Worm (Caenorhabditis elegans) whole organism, early embryonic: Measurements from ENCODE around the gene degl-2.

Experiments used
- B0310.2 ChIP-seq: sonication (generic microtip); optimal IDR thresholded peaks from 2 replicates; lab custom pipeline; 2016; ENCODE audit warnings: mild to moderate bottlenecking, missing genetic modification characterization, missing compliant biosample characterization
- F13C5.2 ChIP-seq: sonication (generic microtip); optimal IDR thresholded peaks from 2 replicates; lab custom pipeline; 2017; ENCODE audit warnings: mild to moderate bottlenecking, missing genetic modification characterization, inconsistent platforms, missing compliant biosample characterization
- aly-1 ChIP-seq: sonication (generic microtip); optimal IDR thresholded peaks from 2 replicates; lab custom pipeline; 2016; ENCODE audit warnings: missing genetic modification characterization, missing compliant biosample characterization
- ama-1 ChIP-seq: fragments of 150-350 bp; optimal IDR thresholded peaks from 2 replicates; lab custom pipeline; 2014
- ceh-13 ChIP-seq: fragments of 200-800 bp; sonication (Bioruptor generic); optimal IDR thresholded peaks from 2 replicates; lab custom pipeline; 2018; ENCODE audit warnings: mild to moderate bottlenecking, missing genetic modification characterization, missing compliant biosample characterization
- ceh-36 ChIP-seq: sonication (generic microtip); optimal IDR thresholded peaks from 2 replicates; lab custom pipeline; 2016; ENCODE audit warnings: missing genetic modification characterization, inconsistent platforms, missing compliant biosample characterization
- ets-7 ChIP-seq: sonication (generic microtip); optimal IDR thresholded peaks from 2 replicates; lab custom pipeline; 2016; ENCODE audit warnings: missing genotype, missing genetic modification characterization, missing compliant biosample characterization
- flt-1 ChIP-seq: fragments of 200-800 bp; sonication (Bioruptor generic); IDR thresholded peaks from 2 replicates; pipeline ENCODE4 v1.3.6; 2022; ENCODE audit warnings: missing genetic modification characterization, missing compliant biosample characterization
- hmbx-1 ChIP-seq: sonication (generic microtip); optimal IDR thresholded peaks from 2 replicates; lab custom pipeline; 2016; ENCODE audit warnings: mild to moderate bottlenecking, missing genetic modification characterization, missing compliant biosample characterization
- hmg-4 ChIP-seq: fragments of 200-800 bp; sonication (Bioruptor generic); optimal IDR thresholded peaks from 2 replicates; lab custom pipeline; 2018; ENCODE audit warnings: mild to moderate bottlenecking, missing genetic modification characterization, missing compliant biosample characterization
- hnd-1 ChIP-seq: sonication (generic microtip); optimal IDR thresholded peaks from 2 replicates; lab custom pipeline; 2016; ENCODE audit warnings: missing genetic modification characterization, missing compliant biosample characterization
- pes-1 ChIP-seq: fragments of 200-800 bp; sonication (Bioruptor generic); IDR thresholded peaks from 2 replicates; pipeline ENCODE4 v1.3.6; 2022; ENCODE audit warnings: missing genetic modification reagents, missing genetic modification characterization, missing compliant biosample characterization
- scrt-1 ChIP-seq: fragments of 200-800 bp; sonication (Bioruptor generic); IDR thresholded peaks from 2 replicates; pipeline ENCODE4 v1.3.6; 2022; ENCODE audit warnings: missing genetic modification characterization, missing compliant biosample characterization
- sea-1 ChIP-seq: fragments of 200-800 bp; sonication (Bioruptor generic); conservative IDR thresholded peaks from 2 replicates; pipeline ENCODE4 v1.3.6; 2022; ENCODE audit warnings: missing genetic modification characterization, missing compliant biosample characterization
- tbx-11 ChIP-seq: fragments of 200-800 bp; sonication (Bioruptor generic); IDR thresholded peaks from 2 replicates; pipeline ENCODE4 v1.3.6; 2022; ENCODE audit warnings: missing genetic modification characterization, missing compliant biosample characterization
- tbx-37 ChIP-seq: fragments of 200-800 bp; sonication (Bioruptor generic); conservative IDR thresholded peaks from 2 replicates; pipeline ENCODE4 v1.3.6; 2022; ENCODE audit warnings: missing genetic modification reagents, missing genetic modification characterization, missing compliant biosample characterization
- tra-4 ChIP-seq: sonication (generic microtip); optimal IDR thresholded peaks from 2 replicates; lab custom pipeline; 2017; ENCODE audit warnings: missing genetic modification characterization, missing compliant biosample characterization

The degl-2 gene

ce11 chrIV:9669969-9670368 is 26.7 kb downstream of the degl-2 start:
- TF ChIP-seq hmg-4 (GFP tag; lab: Kevin White, UChicago) (no peak), scrt-1 (GFP tag; lab: Robert Waterston, UW) (no peak), F13C5.2 (tag; lab: Kevin White, UChicago) (no peak), tbx-11 (no peak), ets-7 (tag; lab: Kevin White, UChicago) (no peak), aly-1 (no peak), sea-1 (no peak), flt-1 (no peak), ceh-36 (no peak)

- TF ChIP-seq tbx-11 (no peak), ets-7 (tag; lab: Kevin White, UChicago) (no peak), ceh-13 (no peak), aly-1 (no peak), ama-1 (lab: Kevin White, UChicago) (no peak), ceh-36 (no peak), tra-4 (tag; lab: Kevin White, UChicago) (no peak), hnd-1 (no peak), hmg-4 (GFP tag; lab: Kevin White, UChicago) (no peak), sea-1 (no peak), pes-1 (no peak)
Measured at ce11 chrIV:9671001-9671652, 27.8 kb downstream of the degl-2 start.

ce11 chrIV:9672434-9672833 is 29.1 kb downstream of the degl-2 start:
- TF ChIP-seq F13C5.2 (tag; lab: Kevin White, UChicago) (no peak), ceh-13 (no peak), aly-1 (no peak), pes-1 (no peak), B0310.2 (tag; lab: Kevin White, UChicago) (no peak), tbx-11 (no peak), hmbx-1 (tag; lab: Kevin White, UChicago) (no peak), tra-4 (tag; lab: Kevin White, UChicago) (no peak), sea-1 (no peak), ets-7 (tag; lab: Kevin White, UChicago) (no peak), flt-1 (no peak), ceh-36 (no peak), scrt-1 (GFP tag; lab: Robert Waterston, UW) (no peak), ama-1 (lab: Kevin White, UChicago) (no peak), hnd-1 (no peak), hmg-4 (GFP tag; lab: Kevin White, UChicago) (no peak), tbx-37 (GFP tag; lab: Robert Waterston, UW) (no peak)

DNA sequence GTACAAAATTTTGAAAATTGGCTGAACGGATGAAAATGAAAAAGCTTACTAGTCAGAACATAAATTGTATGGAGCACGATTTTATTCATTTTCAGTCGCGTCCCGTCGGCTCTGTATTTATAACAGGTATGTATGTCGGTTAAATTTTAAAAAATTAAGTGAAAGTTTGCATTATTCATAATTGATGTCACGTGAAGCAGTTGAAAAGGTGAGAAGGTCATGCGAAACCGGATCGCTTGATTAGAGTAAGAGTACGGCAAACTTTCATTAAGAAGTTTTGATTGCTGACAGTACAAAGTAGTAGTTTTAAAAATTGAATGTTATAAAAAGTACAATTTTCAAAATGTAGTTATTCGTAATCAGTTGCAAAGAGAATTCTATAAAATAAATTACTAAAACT is 29.9 kb downstream of the degl-2 start:
- TF ChIP-seq tbx-37 (GFP tag; lab: Robert Waterston, UW): no peak
- no peak for TF ChIP-seq F13C5.2 (tag; lab: Kevin White, UChicago)
- TF ChIP-seq ceh-13: no peak
- TF ChIP-seq hmg-4 (GFP tag; lab: Kevin White, UChicago): no peak
- TF ChIP-seq ceh-36: no peak
- no peak for TF ChIP-seq aly-1
- no peak for TF ChIP-seq flt-1
- TF ChIP-seq hnd-1: no peak
- no peak for TF ChIP-seq B0310.2 (tag; lab: Kevin White, UChicago)
- TF ChIP-seq hmbx-1 (tag; lab: Kevin White, UChicago): no peak
- TF ChIP-seq scrt-1 (GFP tag; lab: Robert Waterston, UW): no peak
- no peak for TF ChIP-seq sea-1
- TF ChIP-seq ama-1 (lab: Kevin White, UChicago): no peak
- no peak for TF ChIP-seq pes-1
- no peak for TF ChIP-seq tra-4 (tag; lab: Kevin White, UChicago)
- TF ChIP-seq ets-7 (tag; lab: Kevin White, UChicago): no peak
- no peak for TF ChIP-seq tbx-11

ce11 chrIV:9673683-9674336 is 30.5 kb downstream of the degl-2 start:
- TF ChIP-seq tbx-11 (no peak), hmbx-1 (tag; lab: Kevin White, UChicago) (no peak), scrt-1 (GFP tag; lab: Robert Waterston, UW) (no peak), ama-1 (lab: Kevin White, UChicago) (no peak), ceh-36 (no peak), aly-1 (no peak), flt-1 (no peak), F13C5.2 (tag; lab: Kevin White, UChicago) (no peak), pes-1 (no peak), ets-7 (tag; lab: Kevin White, UChicago) (no peak), sea-1 (no peak), hmg-4 (GFP tag; lab: Kevin White, UChicago) (no peak), tbx-37 (GFP tag; lab: Robert Waterston, UW) (no peak)

- TF ChIP-seq sea-1 (no peak), flt-1 (no peak), ama-1 (lab: Kevin White, UChicago) (no peak), aly-1 (no peak), B0310.2 (tag; lab: Kevin White, UChicago) (no peak), hmg-4 (GFP tag; lab: Kevin White, UChicago) (no peak), ceh-36 (no peak), ets-7 (tag; lab: Kevin White, UChicago) (no peak), pes-1 (no peak), hnd-1 (no peak), tbx-37 (GFP tag; lab: Robert Waterston, UW) (no peak), tbx-11 (no peak), F13C5.2 (tag; lab: Kevin White, UChicago) (no peak), scrt-1 (GFP tag; lab: Robert Waterston, UW) (no peak), tra-4 (tag; lab: Kevin White, UChicago) (no peak), ceh-13 (no peak), hmbx-1 (tag; lab: Kevin White, UChicago) (no peak)
Measured at ce11 chrIV:9675572-9675971, 32.3 kb downstream of the degl-2 start, which contains the start of gene nhr-34. TSS of gene nhr-34 (minus strand) at chrIV:9675672.

DNA sequence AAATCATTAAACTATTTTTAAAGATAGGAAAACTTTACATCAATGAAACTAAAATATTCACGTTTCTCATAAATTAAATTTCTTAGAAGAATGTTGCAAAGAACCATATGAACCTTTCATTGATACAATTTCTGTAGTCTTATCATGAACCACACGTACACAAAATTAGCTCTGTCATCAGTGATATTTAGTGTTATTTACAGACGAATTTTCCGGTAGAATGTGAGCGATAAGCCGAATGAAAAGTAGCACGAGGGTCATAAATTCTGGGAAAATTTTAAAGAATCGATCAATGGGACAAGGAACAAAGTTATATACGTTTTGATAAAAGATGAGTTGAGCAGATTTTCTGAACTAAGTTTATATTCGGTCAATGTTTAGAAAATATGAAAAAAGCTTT is 33.2 kb downstream of the degl-2 start:
- no peak for TF ChIP-seq pes-1
- no peak for TF ChIP-seq ceh-13
- TF ChIP-seq B0310.2 (tag; lab: Kevin White, UChicago): no peak
- no peak for TF ChIP-seq aly-1
